Worm (Caenorhabditis elegans) whole organism, late embryonic: Measurements from ENCODE around the gene pqn-89.

Experiments
- lim-6 ChIP-seq: sonication (generic microtip); optimal IDR thresholded peaks from 2 replicates; lab custom pipeline; 2016; ENCODE audit warnings: missing genetic modification characterization, missing compliant biosample characterization
- unc-42 ChIP-seq: sonication (generic microtip); optimal IDR thresholded peaks from 2 replicates; lab custom pipeline; 2016; ENCODE audit warnings: missing genotype, missing genetic modification characterization, missing compliant biosample characterization

DNA sequence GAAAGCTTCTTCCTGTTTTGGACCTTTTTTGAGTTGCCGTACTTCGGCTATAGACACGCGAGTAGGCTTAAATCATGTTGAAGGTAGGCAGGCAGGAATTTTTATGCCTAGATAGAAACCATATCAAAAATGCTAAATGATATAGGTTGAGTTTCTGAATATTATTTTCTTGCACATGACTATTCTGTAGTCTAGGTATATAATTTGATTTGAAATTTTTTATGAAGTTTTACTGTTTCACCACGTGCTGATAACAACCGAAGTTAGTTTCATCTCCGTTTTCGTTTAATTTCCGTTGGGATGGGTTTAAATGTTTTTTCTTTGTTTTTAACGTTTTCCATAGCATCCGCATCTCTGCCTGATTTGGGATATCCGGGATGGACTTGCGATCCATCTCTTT, 19.5 kb upstream of the pqn-89 start, which contains the start of gene Y73B6BL.37:
- TF ChIP-seq lim-6 (tag; lab: Kevin White, UChicago) (no peak), unc-42 (no peak)
